Fruit fly (Drosophila melanogaster): ENCODE data around the gene TfIIA-L.

TfIIA-L gene

dm6 chr3R:27218814-27219213 is 32.1 kb upstream of the TfIIA-L start:
- peak; percentile 30 for TF ChIP-seq CG17385 (GFP tag; optimal IDR thresholded peaks at IDR 0.05)
- peak; percentile 52 for TF ChIP-seq CG15269 (tag; optimal IDR thresholded peaks at IDR 0.05)
- peak; percentile 50 for TF ChIP-seq CG13894 (tag; optimal IDR thresholded peaks at IDR 0.05)
- no peak for TF ChIP-seq fru (optimal IDR thresholded peaks at IDR 0.05)
- no peak for TF ChIP-seq Kr (GFP tag; optimal IDR thresholded peaks at IDR 0.05)
- TF ChIP-seq cg (GFP tag; optimal IDR thresholded peaks at IDR 0.05): peak; percentile 39
- TF ChIP-seq CG34422 (GFP tag; IDR thresholded peaks at IDR 0.05): no peak
- peak; percentile 46 for TF ChIP-seq kni (GFP tag; optimal IDR thresholded peaks at IDR 0.05)

DNA sequence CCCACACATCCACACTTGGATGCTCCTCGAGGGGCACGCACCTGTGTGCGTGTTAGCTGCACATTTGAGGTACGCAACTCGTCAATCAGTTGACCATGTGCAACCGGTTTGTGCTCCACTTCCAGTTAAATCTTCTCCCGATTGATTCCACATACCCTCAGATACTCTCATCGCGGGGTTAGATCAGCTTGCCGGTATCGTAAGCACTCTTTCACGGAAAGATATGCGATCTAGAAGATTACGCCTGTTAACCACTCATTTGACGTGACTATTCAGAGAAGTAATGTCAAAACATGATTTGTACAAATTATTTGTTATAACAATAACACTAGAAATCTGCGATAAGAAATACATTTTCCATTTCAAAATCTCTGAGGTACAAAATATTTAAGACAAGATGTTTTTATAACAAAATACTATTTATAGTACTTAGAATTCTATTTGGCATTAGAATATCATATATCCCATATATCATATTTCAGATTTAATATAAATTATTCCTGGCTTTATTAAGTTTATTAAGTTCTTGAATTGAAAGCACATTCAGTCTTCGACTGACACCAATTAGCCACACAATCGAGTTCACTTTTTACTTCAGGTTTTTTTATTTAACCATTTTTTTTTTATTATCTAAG is 30.0 kb upstream of the TfIIA-L start:
- TF ChIP-seq Antp (GFP tag; optimal IDR thresholded peaks at IDR 0.05) (no peak), CG10565 (GFP tag; optimal IDR thresholded peaks at IDR 0.05) (no peak), grn (GFP tag; optimal IDR thresholded peaks at IDR 0.05) (peak; percentile 69), D19A (tag; optimal IDR thresholded peaks at IDR 0.05) (peak; percentile 35), ro (GFP tag; IDR thresholded peaks at IDR 0.05) (no peak), cg (GFP tag; optimal IDR thresholded peaks at IDR 0.05) (peak; percentile 36), Chrac-16 (GFP tag; optimal IDR thresholded peaks at IDR 0.05) (no peak), CG31441 (GFP tag; IDR thresholded peaks at IDR 0.05) (no peak), CG11456 (GFP tag; IDR thresholded peaks at IDR 0.05) (0 out of 3 replicates have a peak, but pooled peaks have one; percentile 8), Stat92E (GFP tag; optimal IDR thresholded peaks at IDR 0.05) (peak in 1 of 3 experiments; percentile 85), z (GFP tag; IDR thresholded peaks at IDR 0.05) (no peak), sens (GFP tag) (peak; percentile 27), NFAT (GFP tag; IDR thresholded peaks at IDR 0.05) (no peak), CG2199 (GFP tag; IDR thresholded peaks at IDR 0.05) (0 out of 3 replicates have a peak, but pooled peaks have one; percentile 23), CG33557 (GFP tag; optimal IDR thresholded peaks at IDR 0.05) (no peak), Ets65A (GFP tag) (peak; percentile 52), hbn (GFP tag; IDR thresholded peaks at IDR 0.05; ENCODE audit: partially characterized antibody) (no peak), CG13894 (tag; optimal IDR thresholded peaks at IDR 0.05) (no peak)

DNA sequence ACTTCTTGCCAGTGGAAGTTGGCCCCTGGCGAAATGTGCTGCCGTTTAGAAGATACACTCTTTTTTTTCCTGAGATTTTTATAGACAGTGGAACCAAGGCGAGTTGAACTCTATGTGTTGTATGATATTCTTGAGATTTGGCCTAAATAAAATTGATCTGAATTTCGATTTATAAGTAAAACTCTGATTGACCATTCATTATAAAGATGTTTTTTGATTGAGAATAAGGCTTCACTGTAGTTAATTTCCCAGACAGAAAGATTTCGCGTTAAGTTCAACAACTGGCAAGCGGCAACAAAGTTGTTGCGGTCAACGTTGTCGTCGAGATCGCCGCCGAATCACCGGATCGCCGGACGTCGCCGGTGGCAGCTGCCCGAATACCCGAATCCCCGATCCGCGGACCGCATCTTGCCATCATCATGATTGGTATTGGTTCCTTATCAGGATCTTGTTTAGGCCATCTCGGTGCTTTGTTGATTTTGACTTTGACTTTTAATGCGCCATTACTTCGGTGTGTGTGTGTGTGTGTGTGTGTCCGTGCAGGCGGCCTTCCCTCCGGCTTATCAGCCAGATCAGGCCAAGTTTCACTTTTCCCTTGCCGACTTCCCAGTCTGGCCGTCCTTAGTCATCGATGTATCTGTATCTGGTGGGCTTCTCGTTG is 28.8 kb upstream of the TfIIA-L start:
- TF ChIP-seq grn (GFP tag; optimal IDR thresholded peaks at IDR 0.05) (peak; percentile 84), ftz-f1 (GFP tag; optimal IDR thresholded peaks at IDR 0.05) (no peak), Blimp-1 (GFP tag; optimal IDR thresholded peaks at IDR 0.05) (peak; percentile 7)

DNA sequence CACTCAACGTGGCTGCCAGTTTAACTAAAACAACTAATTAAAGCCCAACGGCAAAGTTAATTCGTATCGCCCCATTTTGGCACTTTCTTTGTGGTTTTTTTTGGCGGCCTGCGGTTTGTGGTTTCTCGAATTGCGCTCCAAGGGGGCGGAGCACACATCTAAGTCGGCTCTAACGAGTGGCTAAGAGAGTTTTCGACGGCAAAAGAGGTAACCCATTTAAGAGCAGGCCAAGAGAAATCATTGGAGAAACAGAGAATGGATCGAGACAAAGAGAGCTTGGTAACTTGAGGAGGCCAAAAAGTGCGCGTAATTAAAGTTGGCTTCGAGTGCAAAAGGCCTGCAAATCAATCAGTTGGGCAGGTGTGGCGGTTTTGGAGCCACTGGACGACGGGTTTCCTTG is 27.9 kb upstream of the TfIIA-L start:
- TF ChIP-seq CG3163 (GFP tag; optimal IDR thresholded peaks at IDR 0.05) (peak; percentile 88), Dref (GFP tag; IDR thresholded peaks at IDR 0.05) (no peak), Trl (optimal IDR thresholded peaks at IDR 0.05) (peak; percentile 49 to 60), Trl (GFP tag; optimal IDR thresholded peaks at IDR 0.05) (no peak), Nf-YC (tag; optimal IDR thresholded peaks at IDR 0.05) (peak; percentile 69), maf-S (GFP tag; optimal IDR thresholded peaks at IDR 0.05) (no peak), Deaf1 (tag; optimal IDR thresholded peaks at IDR 0.05) (peak; percentile 19), chinmo (GFP tag; IDR thresholded peaks at IDR 0.05; ENCODE audit: partially characterized antibody) (0 out of 4 replicates have a peak, but pooled peaks have one; percentile 19), Fer2 (tag; optimal IDR thresholded peaks at IDR 0.05) (no peak), ato (GFP tag; IDR thresholded peaks at IDR 0.05; ENCODE audit: partially characterized antibody) (no peak), MTF-1 (GFP tag; optimal IDR thresholded peaks at IDR 0.05; ENCODE audit: borderline replicate concordance) (no peak), CG6654 (GFP tag; optimal IDR thresholded peaks at IDR 0.05) (peak; percentile 65), CG2875 (GFP tag; optimal IDR thresholded peaks at IDR 0.05) (no peak), jing (GFP tag; optimal IDR thresholded peaks at IDR 0.05) (no peak), Hmx (GFP tag; optimal IDR thresholded peaks at IDR 0.05) (no peak), HLH54F (GFP tag; optimal IDR thresholded peaks at IDR 0.05) (no peak), Dfd (GFP tag; optimal IDR thresholded peaks at IDR 0.05) (no peak), tna (GFP tag; IDR thresholded peaks at IDR 0.05; ENCODE audit: partially characterized antibody) (no peak), vfl (GFP tag; optimal IDR thresholded peaks at IDR 0.05) (no peak), CG3995 (GFP tag; optimal IDR thresholded peaks at IDR 0.05) (no peak)

All from whole organism, embryonic.